Worm (Caenorhabditis elegans): ENCODE results near the gene F59E12.8.

DNA sequence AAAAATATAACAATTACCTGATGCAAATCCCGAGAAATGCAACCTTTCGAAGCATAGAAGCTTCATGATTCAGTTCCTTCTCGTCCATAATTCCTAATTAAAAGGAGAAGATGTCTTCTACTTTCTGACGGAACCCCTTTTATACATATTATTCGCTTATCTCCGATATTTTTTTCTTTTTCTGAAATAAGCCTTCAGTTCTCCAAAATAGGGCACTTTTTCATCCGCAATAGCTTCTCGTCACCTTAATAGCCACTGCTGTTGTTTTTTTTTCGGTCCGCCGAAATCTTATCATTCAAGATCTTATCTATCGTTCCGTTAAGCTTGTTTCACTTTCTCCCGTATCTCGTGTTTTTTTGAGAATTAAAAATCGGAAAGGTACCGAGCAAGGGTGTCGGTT, 15.6 kb upstream of the F59E12.8 start, which contains the start of gene bli-2:
- no peak for TF ChIP-seq unc-86 (tag; optimal IDR thresholded peaks at IDR 0.05)
- no peak for TF ChIP-seq pha-4 (tag; optimal IDR thresholded peaks at IDR 0.05)
- no peak for TF ChIP-seq ref-2 (tag; optimal IDR thresholded peaks at IDR 0.05)
- TF ChIP-seq ceh-48 (tag; optimal IDR thresholded peaks at IDR 0.05) = no peak
- TF ChIP-seq ceh-14 (tag; optimal IDR thresholded peaks at IDR 0.05) = no peak

Data from whole organism, late embryonic.